Worm (Caenorhabditis elegans) whole organism, L4/young adult: ENCODE measurements around the gene T16G12.8.

ENCODE experiments used
- W03F9.2 ChIP-seq: fragments of 150-350 bp; optimal IDR thresholded peaks from 2 replicates; lab custom pipeline; 2014; ENCODE audit warnings: missing biosample characterization, missing genetic modification characterization
- dao-5 ChIP-seq: sonication (generic microtip); optimal IDR thresholded peaks from 2 replicates; lab custom pipeline; 2016; ENCODE audit warnings: missing genotype, missing genetic modification characterization, moderate library complexity, missing compliant biosample characterization
- him-1 ChIP-seq: sonication (generic microtip); optimal IDR thresholded peaks from 2 replicates; lab custom pipeline; 2016; ENCODE audit warnings: missing genotype, missing genetic modification reagents, missing genetic modification characterization, missing compliant biosample characterization

- TF ChIP-seq him-1 (tag; lab: Kevin White, UChicago): no peak
- no peak for TF ChIP-seq W03F9.2 (tag; lab: Kevin White, UChicago)
- TF ChIP-seq dao-5 (tag; lab: Kevin White, UChicago): no peak
Observed at ce11 chrIII:10093093-10093492, 34.0 kb downstream of the T16G12.8 start.
